Fruit fly (Drosophila melanogaster) whole organism, prepupa: ENCODE measurements around the gene CG5326.

Experiments used
- Blimp-1 ChIP-seq: fragments of 200-800 bp; sonication (Bioruptor generic); optimal IDR thresholded peaks from 3 replicates; lab custom pipeline; 2017; ENCODE audit warnings: missing biosample characterization, missing genetic modification characterization, mild to moderate bottlenecking, moderate library complexity, missing genetic modification reagents
- CG15336 ChIP-seq: fragments of 200-800 bp; sonication (Bioruptor generic); IDR thresholded peaks from 2 replicates; pipeline ENCODE4 v1.3.6; 2022; ENCODE audit warnings: missing biosample characterization, missing genetic modification characterization
- CG16779 ChIP-seq: fragments of 200-800 bp; sonication (Bioruptor generic); optimal IDR thresholded peaks from 3 replicates; lab custom pipeline; 2017; ENCODE audit warnings: missing biosample characterization, mild to moderate bottlenecking, missing genetic modification characterization
- CG3032 ChIP-seq: fragments of 200-800 bp; optimal IDR thresholded peaks from 2 replicates; lab custom pipeline; 2019; ENCODE audit warnings: missing biosample characterization, mild to moderate bottlenecking, missing genetic modification characterization, moderate library complexity
- CG6276 ChIP-seq: fragments of 200-800 bp; sonication (Bioruptor generic); optimal IDR thresholded peaks from 2 replicates; lab custom pipeline; 2017; ENCODE audit warnings: missing biosample characterization, mild to moderate bottlenecking, missing genetic modification characterization
- CG6854 ChIP-seq: fragments of 200-800 bp; sonication (Bioruptor generic); optimal IDR thresholded peaks from 2 replicates; lab custom pipeline; 2017; ENCODE audit warnings: missing biosample characterization, mild to moderate bottlenecking, missing genetic modification characterization
- CG7368 ChIP-seq: fragments of 200-800 bp; sonication (Bioruptor generic); optimal IDR thresholded peaks from 3 replicates; lab custom pipeline; 2016; ENCODE audit warnings: missing biosample characterization, missing genetic modification characterization
- CG8119 ChIP-seq: fragments of 200-800 bp; sonication (Bioruptor generic); IDR thresholded peaks from 3 replicates; pipeline ENCODE4 v1.3.6; 2022; ENCODE audit warnings: missing biosample characterization, missing genetic modification characterization
- CG9139 ChIP-seq: fragments of 200-800 bp; sonication (Bioruptor generic); optimal IDR thresholded peaks from 3 replicates; lab custom pipeline; 2017; ENCODE audit warnings: missing biosample characterization, mild to moderate bottlenecking, missing genetic modification characterization
- Eip93F ChIP-seq: fragments of 200-800 bp; sonication (Bioruptor generic); optimal IDR thresholded peaks from 2 replicates; lab custom pipeline; 2016; ENCODE audit warnings: missing biosample characterization, mild to moderate bottlenecking, missing genetic modification characterization
- Gug ChIP-seq: fragments of 200-800 bp; sonication (Bioruptor generic); IDR thresholded peaks from 2 replicates; pipeline ENCODE4 v1.3.6; 2022; ENCODE audit warnings: missing biosample characterization, missing genetic modification characterization
- Lpt ChIP-seq: fragments of 200-800 bp; sonication (Bioruptor generic); optimal IDR thresholded peaks from 3 replicates; lab custom pipeline; 2016; ENCODE audit warnings: missing biosample characterization, missing genetic modification characterization
- fd59A ChIP-seq: fragments of 200-800 bp; sonication (Bioruptor generic); optimal IDR thresholded peaks from 2 replicates; lab custom pipeline; 2017; ENCODE audit warnings: missing biosample characterization, mild to moderate bottlenecking, missing genetic modification characterization, missing genetic modification reagents
- lz ChIP-seq: fragments of 200-800 bp; sonication (Bioruptor generic); optimal IDR thresholded peaks from 3 replicates; lab custom pipeline; 2016; ENCODE audit warnings: missing biosample characterization, missing genetic modification characterization

dm6 chr3R:22522859-22523258 is 16.9 kb downstream of the CG5326 start:
- TF ChIP-seq CG9139 (no peak), Gug (GFP tag; lab: Robert Waterston, UW) (no peak), CG15336 (GFP tag; lab: Robert Waterston, UW) (no peak), CG16779 (tag; lab: Kevin White, UChicago) (no peak), Lpt (GFP tag; lab: Kevin White, UChicago) (no peak), lz (GFP tag; lab: Kevin White, UChicago) (no peak), fd59A (GFP tag; lab: Kevin White, UChicago) (no peak), CG8119 (GFP tag; lab: Robert Waterston, UW) (no peak), CG6854 (GFP tag; lab: Kevin White, UChicago) (no peak), CG6276 (GFP tag; lab: Kevin White, UChicago) (no peak), CG3032 (no peak), CG7368 (GFP tag; lab: Kevin White, UChicago) (no peak), Eip93F (peak; percentile 10), Blimp-1 (GFP tag; lab: Kevin White, UChicago) (peak; percentile 20)
